Worm (Caenorhabditis elegans): ENCODE results near the gene egl-15.

DNA sequence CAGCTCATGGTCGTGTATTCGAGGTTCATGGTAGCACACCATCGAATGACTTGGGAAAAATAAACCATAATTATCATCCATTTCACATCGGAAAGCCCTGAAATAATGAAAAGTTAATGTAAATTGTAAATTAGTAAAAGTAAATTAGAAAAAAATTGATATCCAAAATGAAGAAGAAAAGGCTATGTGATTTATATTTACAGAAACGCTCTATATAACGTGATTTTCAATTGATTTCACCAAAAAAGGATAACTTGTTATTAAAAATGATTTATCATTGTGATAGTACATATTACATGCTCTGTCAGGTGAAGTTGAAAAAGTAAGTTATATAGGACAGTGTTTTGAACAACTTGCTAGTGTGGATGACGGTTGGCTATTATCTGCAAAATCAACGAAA lies 26.6 kb downstream of the egl-15 start, which contains the start of gene C09F12.3:
- TF ChIP-seq ztf-4 (tag; optimal IDR thresholded peaks at IDR 0.05) = no peak
- TF ChIP-seq pha-4 (tag; optimal IDR thresholded peaks at IDR 0.05) = no peak
- TF ChIP-seq skn-1 (tag; optimal IDR thresholded peaks at IDR 0.05) = no peak
- no peak for TF ChIP-seq mdl-1 (tag; optimal IDR thresholded peaks at IDR 0.05)
- TF ChIP-seq nfya-1 (tag; optimal IDR thresholded peaks at IDR 0.05; ENCODE audit: insufficient read depth) = no peak
- no peak for TF ChIP-seq nhr-237 (tag; optimal IDR thresholded peaks at IDR 0.05)

Measured in whole organism, L3 larva.